Worm (Caenorhabditis elegans): ENCODE results near the gene irld-48.
A peak's percentile ranks its signal among the peaks of the same experiment; 100 is the strongest.

- TF ChIP-seq spr-3 (GFP tag; optimal IDR thresholded peaks at IDR 0.05) = peak; percentile 91
- peak; percentile 100 for TF ChIP-seq pha-4 (GFP tag; IDR thresholded peaks at IDR 0.05)
- peak; percentile 2 for TF ChIP-seq pha-4 (tag; optimal IDR thresholded peaks at IDR 0.05)
- TF ChIP-seq lsy-2 (tag; optimal IDR thresholded peaks at IDR 0.05) = peak; percentile 79 to 87
- peak; percentile 98 for TF ChIP-seq dve-1 (tag; optimal IDR thresholded peaks at IDR 0.05; ENCODE audit: insufficient read depth)
- no peak for TF ChIP-seq nhr-237 (tag; optimal IDR thresholded peaks at IDR 0.05)
Measured at ce11 chrII:2973940-2974402, 18.1 kb downstream of the irld-48 start.

Data from whole organism, L4 larva.